Worm (Caenorhabditis elegans): ENCODE results near the gene tmem-132.
A peak's percentile ranks its signal among the peaks of the same experiment; 100 is the strongest.

The tmem-132 gene

DNA sequence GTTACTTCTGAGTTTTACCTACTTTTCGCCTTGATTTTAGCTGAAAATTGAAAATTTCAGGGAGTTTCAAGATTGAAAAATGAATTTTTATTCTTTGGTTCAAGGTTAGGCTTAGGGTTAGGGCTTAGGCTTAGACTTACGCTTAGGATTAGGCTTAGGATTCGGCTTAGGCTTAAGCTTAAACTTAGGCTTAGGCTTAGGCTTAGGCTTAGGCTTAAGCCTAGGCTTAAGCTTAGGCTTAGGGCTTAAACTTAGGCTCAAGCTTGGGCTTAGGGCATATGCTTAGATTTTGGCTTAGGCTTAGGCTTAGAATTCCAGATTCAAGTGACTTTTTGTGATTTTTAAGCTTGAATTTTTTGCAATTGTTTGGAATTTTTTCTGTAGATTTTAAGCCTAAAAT lies 33.0 kb downstream of the tmem-132 start:
- TF ChIP-seq B0035.1 (tag; optimal IDR thresholded peaks at IDR 0.05) (no peak), ceh-100 (GFP tag; IDR thresholded peaks at IDR 0.05) (no peak), T07F8.4 (tag; optimal IDR thresholded peaks at IDR 0.05) (no peak), let-607 (tag; optimal IDR thresholded peaks at IDR 0.05) (no peak), nfya-1 (tag; optimal IDR thresholded peaks at IDR 0.05; ENCODE audit: borderline replicate concordance, insufficient read depth) (no peak), ztf-22 (GFP tag; optimal IDR thresholded peaks at IDR 0.05) (no peak), F39B2.1 (GFP tag; IDR thresholded peaks at IDR 0.05) (no peak), tbp1 (GFP tag; optimal IDR thresholded peaks at IDR 0.05) (no peak), lag-1 (GFP tag; IDR thresholded peaks at IDR 0.05) (no peak), aptf-3 (GFP tag; IDR thresholded peaks at IDR 0.05) (no peak), mel-28 (tag; optimal IDR thresholded peaks at IDR 0.05; ENCODE audit: borderline replicate concordance) (no peak), gei-17 (GFP tag; optimal IDR thresholded peaks at IDR 0.05) (no peak), rpc-1 (optimal IDR thresholded peaks at IDR 0.05) (no peak), rpc-1 (tag; optimal IDR thresholded peaks at IDR 0.05) (no peak), rec-8 (tag; optimal IDR thresholded peaks at IDR 0.05) (no peak), Y56A3A.18 (GFP tag; IDR thresholded peaks at IDR 0.05) (no peak), snpc-1.1 (tag; optimal IDR thresholded peaks at IDR 0.05; ENCODE audit: insufficient read depth) (no peak)

DNA sequence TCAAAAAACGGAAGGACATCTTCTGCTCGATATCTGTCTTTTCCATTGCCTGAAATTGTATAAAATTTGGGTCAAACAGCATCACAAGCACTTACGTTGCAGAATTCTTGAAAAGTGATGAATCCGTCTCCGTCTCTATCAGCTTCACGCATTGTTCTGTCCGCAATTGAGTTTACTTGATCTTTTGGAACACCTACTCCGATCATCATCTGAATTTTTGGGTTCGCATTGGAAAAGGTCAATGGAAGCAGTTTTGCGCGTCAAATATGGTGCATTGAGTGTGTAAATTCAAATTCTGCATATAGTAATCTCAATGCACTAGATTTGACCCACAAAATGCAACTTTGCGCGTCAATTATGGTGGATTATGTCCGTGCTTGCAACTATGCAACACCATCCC lies 34.9 kb downstream of the tmem-132 start:
- TF ChIP-seq C17E4.6 (GFP tag; IDR thresholded peaks at IDR 0.05), result no peak
- no peak for TF ChIP-seq nfya-2 (GFP tag; IDR thresholded peaks at IDR 0.05)
- no peak for TF ChIP-seq him-1 (tag; optimal IDR thresholded peaks at IDR 0.05)
- no peak for TF ChIP-seq let-526 (GFP tag; IDR thresholded peaks at IDR 0.05)
- TF ChIP-seq Y95B8A.8 (GFP tag; IDR thresholded peaks at IDR 0.05), result no peak
- TF ChIP-seq ztf-25 (GFP tag; IDR thresholded peaks at IDR 0.05), result no peak
- TF ChIP-seq aptf-2 (GFP tag; conservative IDR thresholded peaks at IDR 0.05), result no peak
- TF ChIP-seq atf-7 (tag; optimal IDR thresholded peaks at IDR 0.05), result no peak
- no peak for TF ChIP-seq madf-3 (GFP tag; IDR thresholded peaks at IDR 0.05)
- TF ChIP-seq rpc-1 (optimal IDR thresholded peaks at IDR 0.05), result no peak
- no peak for TF ChIP-seq rpc-1 (tag; optimal IDR thresholded peaks at IDR 0.05)
- no peak for TF ChIP-seq egl-44 (GFP tag; IDR thresholded peaks at IDR 0.05)
- no peak for TF ChIP-seq zfh-2 (GFP tag; conservative IDR thresholded peaks at IDR 0.05)
- TF ChIP-seq ztf-6 (GFP tag; IDR thresholded peaks at IDR 0.05), result no peak
- no peak for TF ChIP-seq ceh-100 (GFP tag; IDR thresholded peaks at IDR 0.05)
- TF ChIP-seq ceh-58 (GFP tag; IDR thresholded peaks at IDR 0.05), result no peak
- TF ChIP-seq hsf-1 (GFP tag; IDR thresholded peaks at IDR 0.05), result no peak

DNA sequence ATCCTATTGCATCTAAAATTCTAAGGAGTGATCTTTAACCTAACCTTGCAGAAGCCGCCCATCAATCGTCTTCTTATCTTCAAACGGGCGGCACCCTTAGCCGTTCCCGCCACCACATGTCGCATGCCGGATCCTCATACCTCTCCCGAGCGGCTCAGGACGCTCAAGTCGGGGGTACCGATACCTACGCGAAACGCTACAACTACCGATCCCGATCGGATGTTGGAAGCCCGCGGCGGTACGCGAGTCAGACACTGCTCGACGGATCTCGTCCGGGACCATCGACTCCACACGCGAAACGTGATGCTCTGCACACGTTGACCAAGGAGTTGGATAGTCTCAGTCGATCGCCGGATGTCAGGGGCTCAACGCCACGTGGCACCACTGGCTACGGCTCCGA lies 37.1 kb downstream of the tmem-132 start:
- no peak for TF ChIP-seq F39B2.1 (GFP tag; IDR thresholded peaks at IDR 0.05)
- no peak for TF ChIP-seq B0035.1 (tag; optimal IDR thresholded peaks at IDR 0.05)
- TF ChIP-seq K11D2.4 (GFP tag; IDR thresholded peaks at IDR 0.05), result 0 out of 2 replicates have a peak, but pooled peaks have one; percentile 24
- TF ChIP-seq aptf-3 (GFP tag; IDR thresholded peaks at IDR 0.05), result 0 out of 2 replicates have a peak, but pooled peaks have one; percentile 35
- no peak for TF ChIP-seq Y53G8AR.9 (GFP tag; conservative IDR thresholded peaks at IDR 0.05)
- 0 out of 2 replicates have a peak, but pooled peaks have one; percentile 15 for TF ChIP-seq bed-1 (GFP tag; IDR thresholded peaks at IDR 0.05)
- no peak for TF ChIP-seq B0019.2 (GFP tag; conservative IDR thresholded peaks at IDR 0.05)
- 0 out of 2 replicates have a peak, but pooled peaks have one; percentile 50 for TF ChIP-seq lin-26 (GFP tag; IDR thresholded peaks at IDR 0.05)
- no peak for TF ChIP-seq aptf-2 (GFP tag; conservative IDR thresholded peaks at IDR 0.05)
- TF ChIP-seq mcd-1 (GFP tag; IDR thresholded peaks at IDR 0.05), result 0 out of 2 replicates have a peak, but pooled peaks have one; percentile 18
- peak; percentile 71; the same call in 1 of the 2 replicates for TF ChIP-seq zfh-2 (GFP tag; conservative IDR thresholded peaks at IDR 0.05)
